Worm (Caenorhabditis elegans) whole organism, L4 larva: Measurements from ENCODE around the gene clec-196.

ENCODE experiments used
- aha-1 ChIP-seq: fragments of 150-350 bp; peaks from one replicate; lab custom pipeline; 2014; ENCODE audit warnings: missing biosample characterization, missing genetic modification characterization
- madf-5 ChIP-seq, 2 experiments: fragments of 200-800 bp; sonication (Bioruptor generic); IDR thresholded peaks; 2 replicates each; pipeline ENCODE4 v1.3.6; 2022; ENCODE audit warnings: missing compliant biosample characterization in 2 of 2, missing genetic modification characterization in 2 of 2
- unc-62 ChIP-seq, 3 experiments: fragments of 150-350 bp in 1 of 3; sonication (generic microtip); optimal IDR thresholded peaks in 2 of 3; peaks in 1 of 3; 1 replicate in 1 of 3; 2 replicates in 2 of 3; lab custom pipeline; 2014 to 2017; ENCODE audit warnings: missing biosample characterization in 3 of 3, missing genetic modification characterization in 3 of 3, missing genetic modification reagents in 3 of 3, missing genotype in 1 of 3

DNA sequence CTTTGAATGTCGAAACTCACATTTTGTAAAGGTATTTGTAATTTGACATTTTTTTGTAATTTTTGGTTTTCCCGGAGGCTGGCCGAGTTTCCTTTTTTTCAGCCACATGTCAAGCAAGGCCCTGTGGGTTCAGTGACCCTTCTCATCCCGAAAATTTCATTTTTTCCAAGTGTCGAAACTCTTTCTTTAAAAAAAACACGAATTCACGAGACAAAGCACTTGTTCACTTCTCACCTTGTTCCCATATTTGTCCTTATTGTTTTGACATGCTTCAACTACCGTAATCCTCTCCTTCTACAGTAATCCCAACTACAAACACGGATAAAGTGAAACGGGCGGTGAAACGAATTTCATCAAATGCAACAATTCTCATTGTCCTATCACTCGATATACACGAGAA lies 1.5 kb upstream of the clec-196 start, which contains the start of gene lhfp-4:
- TF ChIP-seq aha-1 (tag; lab: Kevin White, UChicago) (no peak), unc-62 (GFP tag; optimal IDR thresholded peaks at IDR 0.05 in 1 of 2; lab: Kevin White, UChicago) (no peak), unc-62 (tag; optimal IDR thresholded peaks at IDR 0.05; lab: Kevin White, UChicago) (no peak), madf-5 (GFP tag; IDR thresholded peaks at IDR 0.05; lab: Robert Waterston, UW) (no peak)
